Worm (Caenorhabditis elegans) whole organism, early embryonic: ENCODE measurements around the gene T27E7.1.
"Not testable (repeated sequence)": the region's sequence is repeated elsewhere in the genome, so short reads cannot be mapped to it uniquely, and the experiment has no call there.

Source experiments
- B0310.2 ChIP-seq: sonication (generic microtip); optimal IDR thresholded peaks from 2 replicates; lab custom pipeline; 2016; ENCODE audit warnings: mild to moderate bottlenecking, missing genetic modification characterization, missing compliant biosample characterization
- F13C5.2 ChIP-seq: sonication (generic microtip); optimal IDR thresholded peaks from 2 replicates; lab custom pipeline; 2017; ENCODE audit warnings: mild to moderate bottlenecking, missing genetic modification characterization, inconsistent platforms, missing compliant biosample characterization
- aly-1 ChIP-seq: sonication (generic microtip); optimal IDR thresholded peaks from 2 replicates; lab custom pipeline; 2016; ENCODE audit warnings: missing genetic modification characterization, missing compliant biosample characterization
- ama-1 ChIP-seq: fragments of 150-350 bp; optimal IDR thresholded peaks from 2 replicates; lab custom pipeline; 2014
- ceh-13 ChIP-seq: fragments of 200-800 bp; sonication (Bioruptor generic); optimal IDR thresholded peaks from 2 replicates; lab custom pipeline; 2018; ENCODE audit warnings: mild to moderate bottlenecking, missing genetic modification characterization, missing compliant biosample characterization
- ceh-36 ChIP-seq: sonication (generic microtip); optimal IDR thresholded peaks from 2 replicates; lab custom pipeline; 2016; ENCODE audit warnings: missing genetic modification characterization, inconsistent platforms, missing compliant biosample characterization
- ets-7 ChIP-seq: sonication (generic microtip); optimal IDR thresholded peaks from 2 replicates; lab custom pipeline; 2016; ENCODE audit warnings: missing genotype, missing genetic modification characterization, missing compliant biosample characterization
- flt-1 ChIP-seq: fragments of 200-800 bp; sonication (Bioruptor generic); IDR thresholded peaks from 2 replicates; pipeline ENCODE4 v1.3.6; 2022; ENCODE audit warnings: missing genetic modification characterization, missing compliant biosample characterization
- hmbx-1 ChIP-seq: sonication (generic microtip); optimal IDR thresholded peaks from 2 replicates; lab custom pipeline; 2016; ENCODE audit warnings: mild to moderate bottlenecking, missing genetic modification characterization, missing compliant biosample characterization
- hmg-4 ChIP-seq: fragments of 200-800 bp; sonication (Bioruptor generic); optimal IDR thresholded peaks from 2 replicates; lab custom pipeline; 2018; ENCODE audit warnings: mild to moderate bottlenecking, missing genetic modification characterization, missing compliant biosample characterization
- hnd-1 ChIP-seq: sonication (generic microtip); optimal IDR thresholded peaks from 2 replicates; lab custom pipeline; 2016; ENCODE audit warnings: missing genetic modification characterization, missing compliant biosample characterization
- pes-1 ChIP-seq: fragments of 200-800 bp; sonication (Bioruptor generic); IDR thresholded peaks from 2 replicates; pipeline ENCODE4 v1.3.6; 2022; ENCODE audit warnings: missing genetic modification reagents, missing genetic modification characterization, missing compliant biosample characterization
- scrt-1 ChIP-seq: fragments of 200-800 bp; sonication (Bioruptor generic); IDR thresholded peaks from 2 replicates; pipeline ENCODE4 v1.3.6; 2022; ENCODE audit warnings: missing genetic modification characterization, missing compliant biosample characterization
- sea-1 ChIP-seq: fragments of 200-800 bp; sonication (Bioruptor generic); conservative IDR thresholded peaks from 2 replicates; pipeline ENCODE4 v1.3.6; 2022; ENCODE audit warnings: missing genetic modification characterization, missing compliant biosample characterization
- tbx-11 ChIP-seq: fragments of 200-800 bp; sonication (Bioruptor generic); IDR thresholded peaks from 2 replicates; pipeline ENCODE4 v1.3.6; 2022; ENCODE audit warnings: missing genetic modification characterization, missing compliant biosample characterization
- tbx-37 ChIP-seq: fragments of 200-800 bp; sonication (Bioruptor generic); conservative IDR thresholded peaks from 2 replicates; pipeline ENCODE4 v1.3.6; 2022; ENCODE audit warnings: missing genetic modification reagents, missing genetic modification characterization, missing compliant biosample characterization
- tra-4 ChIP-seq: sonication (generic microtip); optimal IDR thresholded peaks from 2 replicates; lab custom pipeline; 2017; ENCODE audit warnings: missing genetic modification characterization, missing compliant biosample characterization

Gene T27E7.1

DNA sequence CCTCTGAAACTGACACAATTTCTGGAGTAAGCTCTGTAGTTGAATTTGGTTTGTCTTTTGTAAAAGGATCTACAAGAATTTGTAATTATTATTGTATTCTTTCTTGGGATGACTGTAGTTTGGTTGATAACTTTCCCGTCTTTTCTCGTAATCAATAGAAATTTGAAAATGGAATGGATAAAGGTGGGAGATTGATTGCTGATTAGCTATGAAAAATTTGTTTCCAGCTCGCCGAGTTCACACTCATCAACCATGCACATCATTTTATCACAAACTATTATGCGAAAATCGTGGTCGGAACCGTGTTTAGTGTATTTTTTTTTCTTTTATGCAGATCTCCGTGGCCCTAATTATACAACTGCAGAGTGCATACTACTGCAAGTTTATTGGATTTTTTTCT, 17.4 kb downstream of the T27E7.1 start, which contains the start of gene T27E7.5:
TSS of gene T27E7.5 (plus strand) at position 253 of the 400 bp plus-strand sequence.
- no peak for TF ChIP-seq tbx-11
- TF ChIP-seq pes-1 (GFP tag; lab: Robert Waterston, UW), result no peak
- TF ChIP-seq ama-1, result no peak

DNA sequence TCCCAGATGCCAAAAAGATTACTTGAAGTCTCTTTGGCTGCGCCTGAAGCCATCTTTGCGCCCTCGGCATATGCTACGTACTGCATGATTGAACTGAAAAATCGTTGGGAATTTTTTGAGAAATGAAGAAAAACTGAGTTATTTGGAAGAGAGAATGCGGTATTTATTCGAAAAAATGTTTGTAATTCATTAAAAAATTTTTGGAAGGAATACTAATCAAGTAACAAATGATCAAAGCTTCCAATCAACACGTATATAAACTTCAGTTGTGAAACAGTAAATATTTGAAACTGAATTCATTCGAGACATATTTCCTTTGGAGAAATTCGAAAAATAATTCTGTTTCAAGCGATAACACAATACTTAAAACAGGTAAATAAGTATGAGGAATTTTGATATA, 23.0 kb downstream of the T27E7.1 start, which contains the start of gene pals-29:
TSS of gene pals-29 (minus strand) at position 101 of the 400 bp plus-strand sequence.
- no peak for TF ChIP-seq tbx-37 (GFP tag; lab: Robert Waterston, UW)
- TF ChIP-seq ceh-36 (tag; lab: Kevin White, UChicago), result no peak
- no peak for TF ChIP-seq hmbx-1 (tag; lab: Kevin White, UChicago)
- no peak for TF ChIP-seq scrt-1 (GFP tag; lab: Robert Waterston, UW)
- no peak for TF ChIP-seq ets-7
- TF ChIP-seq ama-1, result no peak
- TF ChIP-seq hmg-4 (GFP tag; lab: Kevin White, UChicago), result no peak
- TF ChIP-seq sea-1 (GFP tag; lab: Robert Waterston, UW), result no peak
- TF ChIP-seq flt-1, result no peak

DNA sequence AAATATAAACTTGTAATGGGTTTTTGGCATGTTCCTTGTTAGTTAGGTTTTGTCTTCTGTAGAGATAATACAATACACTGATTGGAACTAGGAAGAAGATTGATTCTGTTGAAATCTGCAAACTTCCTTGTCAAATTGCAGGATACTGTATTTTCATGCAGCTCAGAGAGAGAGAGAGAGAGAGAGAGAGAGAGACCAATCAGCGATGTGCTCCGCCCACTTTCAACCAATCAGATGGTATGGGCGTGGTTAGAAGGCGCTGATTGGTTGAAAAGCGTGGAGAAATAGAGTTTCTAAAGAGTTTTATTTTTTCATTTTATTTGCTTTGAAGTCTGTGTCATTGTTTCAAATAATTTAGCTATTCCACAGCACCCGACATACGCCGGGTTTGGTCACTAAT, 27.7 kb downstream of the T27E7.1 start:
- TF ChIP-seq sea-1 (GFP tag; lab: Robert Waterston, UW) (no peak), ets-7 (no peak), F13C5.2 (tag; lab: Kevin White, UChicago) (no peak), aly-1 (tag; lab: Kevin White, UChicago) (no peak), ama-1 (no peak), hnd-1 (tag; lab: Kevin White, UChicago) (no peak), ceh-13 (no peak), tbx-37 (GFP tag; lab: Robert Waterston, UW) (no peak), flt-1 (no peak), hmg-4 (GFP tag; lab: Kevin White, UChicago) (no peak), tbx-11 (no peak), tra-4 (no peak), scrt-1 (GFP tag; lab: Robert Waterston, UW) (no peak), B0310.2 (tag; lab: Kevin White, UChicago) (no peak), ceh-36 (tag; lab: Kevin White, UChicago) (no peak), hmbx-1 (tag; lab: Kevin White, UChicago) (no peak), pes-1 (GFP tag; lab: Robert Waterston, UW) (no peak)

DNA sequence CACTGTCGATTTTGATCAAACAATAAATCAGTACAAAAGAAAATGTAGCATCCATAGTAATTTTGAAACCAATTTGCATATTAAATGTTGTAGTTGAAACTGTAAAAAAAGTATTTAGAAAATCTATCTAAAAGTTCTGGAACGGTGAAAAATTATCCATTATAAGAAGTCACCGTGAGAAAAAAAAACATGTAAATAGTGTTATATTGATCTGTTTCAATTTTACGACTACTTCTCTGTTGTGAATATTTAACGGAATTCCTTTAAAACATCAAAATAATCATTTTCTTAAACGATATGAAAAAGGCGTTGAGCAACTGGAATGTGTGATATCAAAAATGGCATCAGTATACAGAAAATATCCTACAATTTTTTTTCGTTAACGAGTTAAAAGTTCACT, 29.7 kb downstream of the T27E7.1 start, which contains the start of gene T27E7.9:
TSS of gene T27E7.9 (minus strand) at position 101 of the 400 bp plus-strand sequence.
- no peak for TF ChIP-seq ets-7
- TF ChIP-seq tra-4, result no peak
- TF ChIP-seq ama-1, result no peak
- TF ChIP-seq B0310.2 (tag; lab: Kevin White, UChicago), result no peak
- TF ChIP-seq scrt-1 (GFP tag; lab: Robert Waterston, UW), result no peak
- no peak for TF ChIP-seq hmg-4 (GFP tag; lab: Kevin White, UChicago)
- no peak for TF ChIP-seq tbx-11
- no peak for TF ChIP-seq flt-1
- TF ChIP-seq pes-1 (GFP tag; lab: Robert Waterston, UW), result no peak
- TF ChIP-seq F13C5.2 (tag; lab: Kevin White, UChicago), result no peak
- no peak for TF ChIP-seq sea-1 (GFP tag; lab: Robert Waterston, UW)
- TF ChIP-seq hnd-1 (tag; lab: Kevin White, UChicago), result no peak
- TF ChIP-seq tbx-37 (GFP tag; lab: Robert Waterston, UW), result no peak
- no peak for TF ChIP-seq aly-1 (tag; lab: Kevin White, UChicago)
- TF ChIP-seq ceh-36 (tag; lab: Kevin White, UChicago), result no peak
- no peak for TF ChIP-seq hmbx-1 (tag; lab: Kevin White, UChicago)
- no peak for TF ChIP-seq ceh-13

DNA sequence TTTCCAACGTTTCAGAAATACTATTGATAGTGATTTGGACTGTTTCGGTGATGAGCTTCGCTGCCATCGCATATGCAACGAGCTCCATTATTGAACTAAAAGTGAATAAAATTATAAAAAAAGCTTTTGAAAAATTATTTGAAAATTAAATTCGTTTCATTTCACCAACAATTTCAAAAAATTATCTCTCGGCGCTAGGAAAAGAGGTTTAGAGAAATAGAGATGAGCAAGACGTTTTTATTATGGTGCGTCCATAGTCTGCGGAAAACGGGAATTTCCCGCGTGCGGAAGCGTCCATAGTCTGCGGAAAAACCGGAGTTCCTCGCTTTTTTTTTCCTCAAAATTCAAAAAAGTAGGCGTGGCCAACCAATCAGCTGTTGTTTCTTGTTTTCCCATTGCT, 32.3 kb downstream of the T27E7.1 start, which contains the start of gene pals-30:
TSS of gene pals-30 (minus strand) at position 101 of the 400 bp plus-strand sequence.
- TF ChIP-seq hnd-1 (tag; lab: Kevin White, UChicago); scrt-1 (GFP tag; lab: Robert Waterston, UW); pes-1 (GFP tag; lab: Robert Waterston, UW): not testable (repeated sequence)

DNA sequence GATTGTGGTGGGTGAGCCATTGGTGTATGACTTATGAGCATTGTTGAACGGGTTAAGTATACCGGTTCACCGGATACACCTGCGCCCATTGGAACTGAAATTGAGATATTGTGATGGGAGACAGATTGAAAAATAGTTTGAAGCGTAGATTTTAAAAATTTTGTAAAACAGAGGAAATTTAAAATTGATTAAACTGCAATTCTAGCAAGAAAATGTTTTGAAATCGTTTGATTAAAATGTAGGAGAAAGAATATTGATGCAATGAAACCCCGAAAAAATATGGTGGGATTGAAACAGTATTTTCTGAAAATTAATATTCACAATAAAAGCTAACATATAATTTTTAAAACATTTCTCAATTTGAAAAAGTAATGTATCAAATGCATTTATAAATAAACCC, 35.2 kb downstream of the T27E7.1 start, which contains the start of gene Y57G11B.6:
TSS of gene Y57G11B.6 (minus strand) at position 101 of the 400 bp plus-strand sequence.
- TF ChIP-seq hnd-1 (tag; lab: Kevin White, UChicago), result no peak
- no peak for TF ChIP-seq sea-1 (GFP tag; lab: Robert Waterston, UW)
- no peak for TF ChIP-seq aly-1 (tag; lab: Kevin White, UChicago)
- no peak for TF ChIP-seq scrt-1 (GFP tag; lab: Robert Waterston, UW)
- TF ChIP-seq F13C5.2 (tag; lab: Kevin White, UChicago), result no peak
- no peak for TF ChIP-seq hmbx-1 (tag; lab: Kevin White, UChicago)
- no peak for TF ChIP-seq ceh-36 (tag; lab: Kevin White, UChicago)
- TF ChIP-seq ama-1, result no peak
- TF ChIP-seq hmg-4 (GFP tag; lab: Kevin White, UChicago), result no peak
- no peak for TF ChIP-seq B0310.2 (tag; lab: Kevin White, UChicago)
- TF ChIP-seq flt-1, result no peak
- TF ChIP-seq tbx-11, result no peak
- no peak for TF ChIP-seq ceh-13
- no peak for TF ChIP-seq tra-4
- TF ChIP-seq pes-1 (GFP tag; lab: Robert Waterston, UW), result no peak
- no peak for TF ChIP-seq tbx-37 (GFP tag; lab: Robert Waterston, UW)

DNA sequence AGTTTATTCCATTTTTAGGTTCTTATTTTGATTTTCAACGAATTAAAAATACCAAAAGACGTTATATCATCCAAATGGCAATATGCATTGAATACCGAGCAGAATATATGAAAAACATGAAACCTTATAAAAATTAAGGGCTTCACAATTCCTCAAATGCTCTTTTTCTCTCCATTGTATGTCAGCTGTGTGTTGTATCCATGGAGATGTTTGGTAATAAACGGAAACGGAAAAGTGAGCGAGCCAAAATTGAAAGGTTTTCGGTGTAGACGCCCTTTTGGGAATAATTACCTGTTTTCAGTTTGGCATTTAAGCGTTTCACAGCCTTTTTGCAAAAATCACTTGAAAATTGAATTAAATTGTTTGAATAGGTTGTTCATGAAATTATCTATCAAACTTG, 38.1 kb downstream of the T27E7.1 start:
- TF ChIP-seq ceh-36 (tag; lab: Kevin White, UChicago) (no peak), aly-1 (tag; lab: Kevin White, UChicago) (no peak), ets-7 (no peak), scrt-1 (GFP tag; lab: Robert Waterston, UW) (no peak), flt-1 (no peak), ceh-13 (no peak), tbx-11 (no peak), tbx-37 (GFP tag; lab: Robert Waterston, UW) (no peak)

DNA sequence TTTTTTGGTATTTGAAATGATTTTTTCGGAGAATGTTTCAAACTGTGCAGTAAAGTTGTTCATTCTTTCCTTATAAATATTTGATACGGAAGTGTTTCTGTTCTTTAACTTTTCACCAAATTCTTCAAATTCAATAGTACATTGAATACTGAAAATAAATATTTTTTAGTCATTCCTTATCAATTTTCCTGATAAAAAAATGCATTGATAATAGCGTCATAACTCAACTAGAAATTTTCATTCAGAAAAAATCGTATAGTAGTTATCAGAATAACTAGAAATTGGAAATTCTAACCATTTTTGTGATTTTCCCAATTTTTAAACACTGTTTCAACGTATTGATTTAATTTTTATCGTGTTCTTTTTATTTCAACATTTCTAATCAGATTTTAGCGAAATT, 39.7 kb downstream of the T27E7.1 start:
- TF ChIP-seq F13C5.2 (tag; lab: Kevin White, UChicago) (no peak), hmbx-1 (tag; lab: Kevin White, UChicago) (no peak), flt-1 (no peak), hmg-4 (GFP tag; lab: Kevin White, UChicago) (no peak), sea-1 (GFP tag; lab: Robert Waterston, UW) (no peak), ets-7 (no peak), ceh-36 (tag; lab: Kevin White, UChicago) (no peak), aly-1 (tag; lab: Kevin White, UChicago) (no peak), tbx-37 (GFP tag; lab: Robert Waterston, UW) (no peak), tra-4 (no peak), scrt-1 (GFP tag; lab: Robert Waterston, UW) (no peak)
